Worm (Caenorhabditis elegans): ENCODE measurements around the gene ttb-1.

ttb-1 gene

ce11 chrV:156044-156869 lies at the start of gene ttb-1:
Gene ttb-1, plus strand, starts transcription at chrV:156819.
- TF ChIP-seq sea-1 (GFP tag; conservative IDR thresholded peaks at IDR 0.05), result 0 out of 2 replicates have a peak, but pooled peaks have one; percentile 19
- TF ChIP-seq hnd-1 (tag; optimal IDR thresholded peaks at IDR 0.05), result no peak
- TF ChIP-seq tbx-37 (GFP tag; conservative IDR thresholded peaks at IDR 0.05), result peak; percentile 53
- no peak for TF ChIP-seq flt-1 (GFP tag; IDR thresholded peaks at IDR 0.05)
- peak; percentile 68 for TF ChIP-seq pes-1 (GFP tag; IDR thresholded peaks at IDR 0.05)

- TF ChIP-seq scrt-1 (GFP tag; IDR thresholded peaks at IDR 0.05) (peak; percentile 56; the same call in 1 of the 2 replicates), hmbx-1 (tag; optimal IDR thresholded peaks at IDR 0.05) (no peak)
Measured at ce11 chrV:116243-116642, 40.4 kb upstream of the ttb-1 start.

ce11 chrV:117312-117711 lies 39.3 kb upstream of the ttb-1 start:
- TF ChIP-seq tra-4 (tag; optimal IDR thresholded peaks at IDR 0.05), result no peak
- no peak for TF ChIP-seq hnd-1 (tag; optimal IDR thresholded peaks at IDR 0.05)
- TF ChIP-seq tbx-37 (GFP tag; conservative IDR thresholded peaks at IDR 0.05), result no peak
- TF ChIP-seq hmbx-1 (tag; optimal IDR thresholded peaks at IDR 0.05), result no peak
- no peak for TF ChIP-seq pes-1 (GFP tag; IDR thresholded peaks at IDR 0.05)
- TF ChIP-seq tbx-11 (GFP tag; IDR thresholded peaks at IDR 0.05), result no peak
- no peak for TF ChIP-seq hmg-4 (GFP tag; optimal IDR thresholded peaks at IDR 0.05)
- TF ChIP-seq ama-1 (optimal IDR thresholded peaks at IDR 0.05), result no peak
- TF ChIP-seq flt-1 (GFP tag; IDR thresholded peaks at IDR 0.05), result no peak
- TF ChIP-seq ceh-13 (GFP tag; optimal IDR thresholded peaks at IDR 0.05), result no peak
- no peak for TF ChIP-seq aly-1 (tag; optimal IDR thresholded peaks at IDR 0.05)
- no peak for TF ChIP-seq ceh-36 (tag; optimal IDR thresholded peaks at IDR 0.05)
- no peak for TF ChIP-seq F13C5.2 (tag; optimal IDR thresholded peaks at IDR 0.05)
- TF ChIP-seq sea-1 (GFP tag; conservative IDR thresholded peaks at IDR 0.05), result no peak
- no peak for TF ChIP-seq scrt-1 (GFP tag; IDR thresholded peaks at IDR 0.05)
- TF ChIP-seq B0310.2 (tag; optimal IDR thresholded peaks at IDR 0.05), result no peak
- TF ChIP-seq ets-7 (tag; optimal IDR thresholded peaks at IDR 0.05), result no peak

ce11 chrV:122249-122648 lies 34.4 kb upstream of the ttb-1 start:
- TF ChIP-seq hnd-1 (tag; optimal IDR thresholded peaks at IDR 0.05) (no peak), B0310.2 (tag; optimal IDR thresholded peaks at IDR 0.05) (no peak), tra-4 (tag; optimal IDR thresholded peaks at IDR 0.05) (no peak), flt-1 (GFP tag; IDR thresholded peaks at IDR 0.05) (no peak), ceh-13 (GFP tag; optimal IDR thresholded peaks at IDR 0.05) (no peak), ama-1 (optimal IDR thresholded peaks at IDR 0.05) (no peak), hmg-4 (GFP tag; optimal IDR thresholded peaks at IDR 0.05) (no peak), ceh-36 (tag; optimal IDR thresholded peaks at IDR 0.05) (no peak), aly-1 (tag; optimal IDR thresholded peaks at IDR 0.05) (no peak), hmbx-1 (tag; optimal IDR thresholded peaks at IDR 0.05) (no peak), F13C5.2 (tag; optimal IDR thresholded peaks at IDR 0.05) (no peak), tbx-37 (GFP tag; conservative IDR thresholded peaks at IDR 0.05) (no peak), pes-1 (GFP tag; IDR thresholded peaks at IDR 0.05) (no peak), scrt-1 (GFP tag; IDR thresholded peaks at IDR 0.05) (no peak), sea-1 (GFP tag; conservative IDR thresholded peaks at IDR 0.05) (no peak), tbx-11 (GFP tag; IDR thresholded peaks at IDR 0.05) (no peak)

ce11 chrV:122750-123149 lies 33.9 kb upstream of the ttb-1 start, which contains the start of gene cgp-1:
Gene cgp-1, minus strand, starts transcription at chrV:122789.
- TF ChIP-seq hmbx-1 (tag; optimal IDR thresholded peaks at IDR 0.05) (no peak), ama-1 (optimal IDR thresholded peaks at IDR 0.05) (no peak), scrt-1 (GFP tag; IDR thresholded peaks at IDR 0.05) (no peak), ceh-13 (GFP tag; optimal IDR thresholded peaks at IDR 0.05) (no peak), tbx-11 (GFP tag; IDR thresholded peaks at IDR 0.05) (no peak), B0310.2 (tag; optimal IDR thresholded peaks at IDR 0.05) (no peak), flt-1 (GFP tag; IDR thresholded peaks at IDR 0.05) (no peak), F13C5.2 (tag; optimal IDR thresholded peaks at IDR 0.05) (no peak), tra-4 (tag; optimal IDR thresholded peaks at IDR 0.05) (no peak), hmg-4 (GFP tag; optimal IDR thresholded peaks at IDR 0.05) (no peak), aly-1 (tag; optimal IDR thresholded peaks at IDR 0.05) (no peak), ceh-36 (tag; optimal IDR thresholded peaks at IDR 0.05) (no peak)

- no peak for TF ChIP-seq scrt-1 (GFP tag; IDR thresholded peaks at IDR 0.05)
- TF ChIP-seq sea-1 (GFP tag; conservative IDR thresholded peaks at IDR 0.05), result no peak
- no peak for TF ChIP-seq B0310.2 (tag; optimal IDR thresholded peaks at IDR 0.05)
- no peak for TF ChIP-seq hnd-1 (tag; optimal IDR thresholded peaks at IDR 0.05)
- no peak for TF ChIP-seq hmbx-1 (tag; optimal IDR thresholded peaks at IDR 0.05)
- TF ChIP-seq ceh-13 (GFP tag; optimal IDR thresholded peaks at IDR 0.05), result no peak
- no peak for TF ChIP-seq aly-1 (tag; optimal IDR thresholded peaks at IDR 0.05)
- TF ChIP-seq ama-1 (optimal IDR thresholded peaks at IDR 0.05), result no peak
- TF ChIP-seq hmg-4 (GFP tag; optimal IDR thresholded peaks at IDR 0.05), result no peak
- TF ChIP-seq ets-7 (tag; optimal IDR thresholded peaks at IDR 0.05), result no peak
- TF ChIP-seq tra-4 (tag; optimal IDR thresholded peaks at IDR 0.05), result no peak
- no peak for TF ChIP-seq tbx-37 (GFP tag; conservative IDR thresholded peaks at IDR 0.05)
- no peak for TF ChIP-seq pes-1 (GFP tag; IDR thresholded peaks at IDR 0.05)
- no peak for TF ChIP-seq flt-1 (GFP tag; IDR thresholded peaks at IDR 0.05)
- no peak for TF ChIP-seq ceh-36 (tag; optimal IDR thresholded peaks at IDR 0.05)
Measured at ce11 chrV:123513-123912, 33.1 kb upstream of the ttb-1 start.

ce11 chrV:123915-124314 lies 32.7 kb upstream of the ttb-1 start:
- TF ChIP-seq flt-1 (GFP tag; IDR thresholded peaks at IDR 0.05), result no peak
- TF ChIP-seq aly-1 (tag; optimal IDR thresholded peaks at IDR 0.05), result no peak
- no peak for TF ChIP-seq scrt-1 (GFP tag; IDR thresholded peaks at IDR 0.05)
- TF ChIP-seq ets-7 (tag; optimal IDR thresholded peaks at IDR 0.05), result no peak
- TF ChIP-seq B0310.2 (tag; optimal IDR thresholded peaks at IDR 0.05), result no peak
- TF ChIP-seq hnd-1 (tag; optimal IDR thresholded peaks at IDR 0.05), result no peak
- TF ChIP-seq pes-1 (GFP tag; IDR thresholded peaks at IDR 0.05), result no peak
- no peak for TF ChIP-seq tra-4 (tag; optimal IDR thresholded peaks at IDR 0.05)
- TF ChIP-seq hmbx-1 (tag; optimal IDR thresholded peaks at IDR 0.05), result no peak
- no peak for TF ChIP-seq ceh-13 (GFP tag; optimal IDR thresholded peaks at IDR 0.05)
- TF ChIP-seq tbx-11 (GFP tag; IDR thresholded peaks at IDR 0.05), result no peak

Data from whole organism, early embryonic.